Worm (Caenorhabditis elegans): ENCODE results near the gene F09C6.13.
A peak's percentile ranks its signal among the peaks of the same experiment; 100 is the strongest.

The F09C6.13 gene

DNA sequence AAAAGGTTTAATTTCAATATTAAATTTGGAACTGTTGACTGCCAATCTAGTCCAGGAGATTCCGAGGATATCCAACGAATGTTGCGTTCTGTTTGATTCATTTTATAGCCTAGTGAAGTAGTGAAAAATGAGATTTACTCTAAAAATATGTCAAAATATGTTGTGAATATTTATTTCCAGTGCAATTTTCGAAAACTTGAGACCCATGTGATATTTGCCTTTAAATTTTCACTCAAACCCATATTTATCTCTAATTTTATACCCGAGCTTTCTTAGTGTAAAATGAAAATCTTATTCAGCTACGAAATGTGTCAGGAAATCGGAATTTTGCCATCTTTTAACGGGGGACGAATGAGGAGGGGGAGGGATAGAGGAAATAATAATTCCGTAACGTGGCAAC, 25.0 kb downstream of the F09C6.13 start, which contains the start of gene F09C6.16:
F09C6.16 (minus strand) TSS at position 101 of the 400 bp plus-strand sequence.
- no peak for TF ChIP-seq egl-18 (GFP tag; IDR thresholded peaks at IDR 0.05)
- no peak for TF ChIP-seq F33H1.4 (GFP tag; IDR thresholded peaks at IDR 0.05)
- no peak for TF ChIP-seq him-1 (tag; optimal IDR thresholded peaks at IDR 0.05)
- no peak for TF ChIP-seq mes-4 (tag; optimal IDR thresholded peaks at IDR 0.05)
- TF ChIP-seq aptf-2 (GFP tag; conservative IDR thresholded peaks at IDR 0.05), result no peak
- no peak for TF ChIP-seq somi-1 (GFP tag; optimal IDR thresholded peaks at IDR 0.05)
- no peak for TF ChIP-seq F37B4.10 (GFP tag; IDR thresholded peaks at IDR 0.05)
- no peak for TF ChIP-seq ztf-18 (tag; optimal IDR thresholded peaks at IDR 0.05)
- TF ChIP-seq attf-3 (GFP tag; conservative IDR thresholded peaks at IDR 0.05), result no peak
- no peak for TF ChIP-seq F22D6.2 (tag; optimal IDR thresholded peaks at IDR 0.05)
- no peak for TF ChIP-seq ZK185.1 (tag; optimal IDR thresholded peaks at IDR 0.05; ENCODE audit: poor library complexity, severe bottlenecking)
- no peak for TF ChIP-seq ztf-22 (GFP tag; optimal IDR thresholded peaks at IDR 0.05)
- no peak for TF ChIP-seq ztf-6 (GFP tag; IDR thresholded peaks at IDR 0.05)
- TF ChIP-seq unc-62 (GFP tag; optimal IDR thresholded peaks at IDR 0.05), result no peak
- TF ChIP-seq zim-3 (tag; optimal IDR thresholded peaks at IDR 0.05), result no peak
- TF ChIP-seq K11D2.4 (GFP tag; IDR thresholded peaks at IDR 0.05), result no peak
- TF ChIP-seq lin-26 (GFP tag; IDR thresholded peaks at IDR 0.05), result no peak
- TF ChIP-seq egl-44 (GFP tag; IDR thresholded peaks at IDR 0.05), result no peak
- no peak for TF ChIP-seq ama-1 (optimal IDR thresholded peaks at IDR 0.05)
- TF ChIP-seq ama-1 (GFP tag; optimal IDR thresholded peaks at IDR 0.05), result no peak

DNA sequence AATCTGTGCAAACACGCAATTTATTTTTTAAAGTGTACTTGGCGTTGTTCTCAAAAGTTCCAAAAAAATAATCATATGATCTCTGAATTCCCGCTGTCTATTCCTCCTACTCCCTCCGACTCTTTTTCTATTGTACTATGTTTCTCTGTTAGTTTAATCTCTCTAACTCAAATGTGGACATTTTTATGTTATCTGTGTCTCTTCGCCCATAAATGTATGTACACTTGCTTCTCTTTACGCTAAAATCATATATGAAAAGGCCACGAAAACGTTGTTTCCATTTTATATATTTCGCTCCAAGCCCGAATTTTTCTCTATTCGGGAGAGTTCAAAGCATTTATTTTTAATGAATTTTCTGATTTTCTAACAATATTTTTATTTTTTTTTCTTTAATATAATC, 26.0 kb downstream of the F09C6.13 start:
- TF ChIP-seq hmg-1.2 (GFP tag; IDR thresholded peaks at IDR 0.05) (peak; percentile 12; the same call in 1 of the 2 replicates), ama-1 (optimal IDR thresholded peaks at IDR 0.05) (no peak), ama-1 (GFP tag; optimal IDR thresholded peaks at IDR 0.05) (no peak)

DNA sequence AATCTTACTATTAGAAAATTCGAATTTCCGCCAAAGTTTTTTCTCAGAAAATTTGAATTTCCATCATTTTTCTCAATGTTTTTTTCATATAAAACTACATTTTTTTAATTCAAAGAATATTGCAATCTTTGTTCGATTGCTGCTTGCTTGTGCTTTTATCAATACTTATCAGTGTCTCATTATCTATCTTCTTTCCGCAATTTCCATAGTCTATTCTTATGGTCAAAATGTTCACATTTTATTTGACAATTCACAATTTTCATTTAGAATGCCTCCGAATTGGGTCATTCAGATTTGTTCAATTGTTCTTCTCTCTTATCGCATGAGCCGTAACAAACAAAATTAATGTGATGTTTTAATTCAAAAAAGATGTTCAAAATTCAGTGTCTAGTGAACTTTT, 26.4 kb downstream of the F09C6.13 start:
- TF ChIP-seq nfyb-1 (GFP tag; IDR thresholded peaks at IDR 0.05) (no peak), nhr-80 (tag; optimal IDR thresholded peaks at IDR 0.05) (peak; percentile 36)

DNA sequence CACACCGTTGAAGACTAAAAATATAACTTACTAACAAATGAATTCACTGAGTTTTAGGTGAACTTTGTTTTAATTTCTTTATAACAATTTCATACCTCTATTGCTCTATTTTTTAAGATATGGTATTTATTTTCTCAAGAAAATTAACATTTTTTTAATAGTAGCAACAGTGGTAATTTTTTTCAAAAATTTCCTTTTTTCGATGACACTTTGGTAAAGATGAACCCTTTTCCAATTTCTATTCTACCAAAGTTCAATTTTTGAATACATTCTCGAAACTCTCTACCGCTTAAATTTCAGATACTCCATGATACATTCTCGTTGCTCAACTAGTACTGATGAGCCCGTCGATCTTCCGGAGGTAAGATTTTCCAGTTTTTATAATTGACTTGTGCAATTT, 27.1 kb downstream of the F09C6.13 start, which contains the start of gene nhr-116:
nhr-116 (plus strand) TSS at position 301 of the 400 bp plus-strand sequence.
- TF ChIP-seq lin-54 (GFP tag; optimal IDR thresholded peaks at IDR 0.05), result no peak
- no peak for TF ChIP-seq ceh-58 (GFP tag; IDR thresholded peaks at IDR 0.05)
- no peak for TF ChIP-seq ztf-18 (tag; optimal IDR thresholded peaks at IDR 0.05)
- TF ChIP-seq mel-28 (tag; optimal IDR thresholded peaks at IDR 0.05; ENCODE audit: borderline replicate concordance), result no peak
- TF ChIP-seq aptf-2 (GFP tag; conservative IDR thresholded peaks at IDR 0.05), result no peak
- TF ChIP-seq attf-3 (GFP tag; conservative IDR thresholded peaks at IDR 0.05), result no peak
- TF ChIP-seq cebp-2 (GFP tag; IDR thresholded peaks at IDR 0.05), result no peak
- TF ChIP-seq lin-40 (tag; optimal IDR thresholded peaks at IDR 0.05), result no peak
- no peak for TF ChIP-seq ekl-4 (GFP tag; IDR thresholded peaks at IDR 0.05)
- TF ChIP-seq tbp1 (GFP tag; optimal IDR thresholded peaks at IDR 0.05), result no peak
- TF ChIP-seq dox-1 (GFP tag; IDR thresholded peaks at IDR 0.05), result no peak
- TF ChIP-seq B0261.1 (tag; optimal IDR thresholded peaks at IDR 0.05), result no peak

DNA sequence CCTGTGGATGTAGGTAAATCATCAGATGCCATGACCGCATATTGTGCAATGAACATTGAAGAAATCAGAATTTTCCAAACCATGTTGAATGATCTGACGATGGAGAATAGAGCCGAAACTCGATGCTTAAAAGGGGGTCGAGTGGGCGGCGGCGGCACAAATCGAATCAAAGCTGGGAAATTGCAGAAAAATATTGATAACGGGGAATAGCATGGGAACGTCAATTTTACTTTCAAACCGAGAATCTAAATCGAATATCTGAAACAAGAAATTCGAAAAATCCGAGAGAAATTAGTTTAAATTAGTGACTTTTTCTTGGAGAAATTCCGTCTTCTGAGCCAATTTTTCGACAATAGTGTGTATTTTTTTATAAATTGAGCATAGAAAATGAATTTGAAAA, 31.2 kb downstream of the F09C6.13 start, which contains the start of gene F09C6.10:
F09C6.10 (minus strand) TSS at position 101 of the 400 bp plus-strand sequence.
- TF ChIP-seq atf-7 (tag; optimal IDR thresholded peaks at IDR 0.05) (no peak), ztf-6 (GFP tag; IDR thresholded peaks at IDR 0.05) (no peak), rec-8 (tag; optimal IDR thresholded peaks at IDR 0.05) (no peak), B0336.3 (GFP tag; IDR thresholded peaks at IDR 0.05) (no peak)
